Worm (Caenorhabditis elegans): ENCODE measurements around the gene math-21.

DNA sequence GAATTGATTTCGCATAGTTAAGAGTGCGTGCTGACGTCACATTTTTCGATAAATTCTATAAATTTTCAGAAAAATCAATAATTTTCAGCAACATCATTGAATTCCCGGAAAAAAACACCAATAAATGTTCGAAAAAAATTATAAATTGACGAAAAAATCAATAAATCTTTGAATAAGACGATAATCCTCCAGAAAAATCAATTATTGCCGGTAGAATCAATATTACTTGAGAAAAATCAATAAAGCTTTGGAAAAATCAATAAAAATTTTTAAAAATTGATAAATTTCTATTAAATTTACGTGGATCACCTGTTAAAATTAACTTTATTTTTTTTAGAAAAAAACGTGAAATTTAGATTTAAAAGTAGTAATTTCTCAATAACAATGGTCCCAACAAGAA is 20.0 kb downstream of the math-21 start:
- TF ChIP-seq ztf-11 (tag; optimal IDR thresholded peaks at IDR 0.05) (no peak), egl-27 (tag; optimal IDR thresholded peaks at IDR 0.05) (no peak), ama-1 (optimal IDR thresholded peaks at IDR 0.05) (no peak), zag-1 (tag; optimal IDR thresholded peaks at IDR 0.05) (no peak)

Data from whole organism, L2 larva.